Worm (Caenorhabditis elegans) whole organism, early embryonic: Measurements from ENCODE around the gene sdc-2.

Experiments used
- B0310.2 ChIP-seq: sonication (generic microtip); optimal IDR thresholded peaks from 2 replicates; lab custom pipeline; 2016; ENCODE audit warnings: mild to moderate bottlenecking, missing genetic modification characterization, missing compliant biosample characterization
- F13C5.2 ChIP-seq: sonication (generic microtip); optimal IDR thresholded peaks from 2 replicates; lab custom pipeline; 2017; ENCODE audit warnings: mild to moderate bottlenecking, missing genetic modification characterization, inconsistent platforms, missing compliant biosample characterization
- aly-1 ChIP-seq: sonication (generic microtip); optimal IDR thresholded peaks from 2 replicates; lab custom pipeline; 2016; ENCODE audit warnings: missing genetic modification characterization, missing compliant biosample characterization
- ama-1 ChIP-seq: fragments of 150-350 bp; optimal IDR thresholded peaks from 2 replicates; lab custom pipeline; 2014
- ceh-13 ChIP-seq: fragments of 200-800 bp; sonication (Bioruptor generic); optimal IDR thresholded peaks from 2 replicates; lab custom pipeline; 2018; ENCODE audit warnings: mild to moderate bottlenecking, missing genetic modification characterization, missing compliant biosample characterization
- ceh-36 ChIP-seq: sonication (generic microtip); optimal IDR thresholded peaks from 2 replicates; lab custom pipeline; 2016; ENCODE audit warnings: missing genetic modification characterization, inconsistent platforms, missing compliant biosample characterization
- ets-7 ChIP-seq: sonication (generic microtip); optimal IDR thresholded peaks from 2 replicates; lab custom pipeline; 2016; ENCODE audit warnings: missing genotype, missing genetic modification characterization, missing compliant biosample characterization
- flt-1 ChIP-seq: fragments of 200-800 bp; sonication (Bioruptor generic); IDR thresholded peaks from 2 replicates; pipeline ENCODE4 v1.3.6; 2022; ENCODE audit warnings: missing genetic modification characterization, missing compliant biosample characterization
- hmbx-1 ChIP-seq: sonication (generic microtip); optimal IDR thresholded peaks from 2 replicates; lab custom pipeline; 2016; ENCODE audit warnings: mild to moderate bottlenecking, missing genetic modification characterization, missing compliant biosample characterization
- hmg-4 ChIP-seq: fragments of 200-800 bp; sonication (Bioruptor generic); optimal IDR thresholded peaks from 2 replicates; lab custom pipeline; 2018; ENCODE audit warnings: mild to moderate bottlenecking, missing genetic modification characterization, missing compliant biosample characterization
- hnd-1 ChIP-seq: sonication (generic microtip); optimal IDR thresholded peaks from 2 replicates; lab custom pipeline; 2016; ENCODE audit warnings: missing genetic modification characterization, missing compliant biosample characterization
- pes-1 ChIP-seq: fragments of 200-800 bp; sonication (Bioruptor generic); IDR thresholded peaks from 2 replicates; pipeline ENCODE4 v1.3.6; 2022; ENCODE audit warnings: missing genetic modification reagents, missing genetic modification characterization, missing compliant biosample characterization
- scrt-1 ChIP-seq: fragments of 200-800 bp; sonication (Bioruptor generic); IDR thresholded peaks from 2 replicates; pipeline ENCODE4 v1.3.6; 2022; ENCODE audit warnings: missing genetic modification characterization, missing compliant biosample characterization
- sea-1 ChIP-seq: fragments of 200-800 bp; sonication (Bioruptor generic); conservative IDR thresholded peaks from 2 replicates; pipeline ENCODE4 v1.3.6; 2022; ENCODE audit warnings: missing genetic modification characterization, missing compliant biosample characterization
- tbx-11 ChIP-seq: fragments of 200-800 bp; sonication (Bioruptor generic); IDR thresholded peaks from 2 replicates; pipeline ENCODE4 v1.3.6; 2022; ENCODE audit warnings: missing genetic modification characterization, missing compliant biosample characterization
- tbx-37 ChIP-seq: fragments of 200-800 bp; sonication (Bioruptor generic); conservative IDR thresholded peaks from 2 replicates; pipeline ENCODE4 v1.3.6; 2022; ENCODE audit warnings: missing genetic modification reagents, missing genetic modification characterization, missing compliant biosample characterization
- tra-4 ChIP-seq: sonication (generic microtip); optimal IDR thresholded peaks from 2 replicates; lab custom pipeline; 2017; ENCODE audit warnings: missing genetic modification characterization, missing compliant biosample characterization

Gene sdc-2

DNA sequence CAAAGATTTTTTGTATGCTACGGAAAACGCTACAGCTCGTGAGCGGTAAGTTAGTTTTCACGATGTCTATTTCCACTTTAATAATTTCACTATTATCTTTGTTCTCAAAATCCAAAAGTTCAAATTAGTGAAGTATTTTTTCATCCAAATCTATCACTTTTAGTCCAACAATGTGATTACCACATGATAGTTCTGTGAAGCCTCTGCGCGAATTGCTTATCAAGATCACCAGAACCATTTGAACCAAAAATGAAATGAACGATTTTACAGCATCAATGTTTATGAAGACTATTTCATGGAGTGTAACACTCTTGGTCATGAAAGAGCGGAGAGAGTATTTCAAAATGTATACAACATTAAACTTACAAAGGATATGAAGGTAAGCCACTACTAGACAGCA lies 11.9 kb downstream of the sdc-2 start:
- no peak for TF ChIP-seq flt-1 (GFP tag; lab: Robert Waterston, UW)
- TF ChIP-seq tbx-11, result no peak
- no peak for TF ChIP-seq ceh-36 (tag; lab: Kevin White, UChicago)
- TF ChIP-seq hmbx-1 (tag; lab: Kevin White, UChicago), result no peak
- no peak for TF ChIP-seq tra-4
- TF ChIP-seq pes-1, result no peak
- TF ChIP-seq ets-7 (tag; lab: Kevin White, UChicago), result no peak
- TF ChIP-seq sea-1 (GFP tag; lab: Robert Waterston, UW), result no peak
- no peak for TF ChIP-seq ama-1 (lab: Kevin White, UChicago)
- no peak for TF ChIP-seq ceh-13
- TF ChIP-seq tbx-37, result no peak
- no peak for TF ChIP-seq hnd-1 (tag; lab: Kevin White, UChicago)
- no peak for TF ChIP-seq F13C5.2
- no peak for TF ChIP-seq aly-1 (tag; lab: Kevin White, UChicago)
- no peak for TF ChIP-seq B0310.2 (tag; lab: Kevin White, UChicago)
- no peak for TF ChIP-seq hmg-4 (GFP tag; lab: Kevin White, UChicago)
- no peak for TF ChIP-seq scrt-1 (GFP tag; lab: Robert Waterston, UW)

DNA sequence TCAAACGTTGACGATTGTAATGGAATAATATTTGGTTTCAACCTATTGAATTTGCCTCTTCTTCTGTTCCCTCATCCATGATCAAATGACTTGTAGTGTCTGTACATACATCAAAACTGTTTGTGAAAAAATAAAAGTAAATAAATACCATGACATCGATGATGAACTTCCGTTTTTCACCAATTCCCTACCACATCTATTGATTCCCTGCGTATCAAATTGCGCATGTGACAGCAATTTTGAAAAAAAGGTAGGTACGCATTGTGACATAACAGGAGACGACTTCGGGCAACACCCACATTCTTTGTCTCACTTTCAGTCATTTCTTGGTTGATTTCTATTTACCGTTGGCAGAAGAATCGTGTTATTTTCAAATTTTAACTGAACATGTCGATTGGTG lies 13.9 kb downstream of the sdc-2 start, which contains the start of gene C35C5.9:
Gene C35C5.9, plus strand, starts transcription at position 161 of the 400 bp plus-strand sequence.
- TF ChIP-seq ceh-36 (tag; lab: Kevin White, UChicago) (no peak), sea-1 (GFP tag; lab: Robert Waterston, UW) (no peak), tbx-11 (no peak), scrt-1 (GFP tag; lab: Robert Waterston, UW) (no peak), F13C5.2 (no peak), ama-1 (lab: Kevin White, UChicago) (no peak), tra-4 (no peak), hmg-4 (GFP tag; lab: Kevin White, UChicago) (no peak), tbx-37 (no peak), ets-7 (tag; lab: Kevin White, UChicago) (no peak)

DNA sequence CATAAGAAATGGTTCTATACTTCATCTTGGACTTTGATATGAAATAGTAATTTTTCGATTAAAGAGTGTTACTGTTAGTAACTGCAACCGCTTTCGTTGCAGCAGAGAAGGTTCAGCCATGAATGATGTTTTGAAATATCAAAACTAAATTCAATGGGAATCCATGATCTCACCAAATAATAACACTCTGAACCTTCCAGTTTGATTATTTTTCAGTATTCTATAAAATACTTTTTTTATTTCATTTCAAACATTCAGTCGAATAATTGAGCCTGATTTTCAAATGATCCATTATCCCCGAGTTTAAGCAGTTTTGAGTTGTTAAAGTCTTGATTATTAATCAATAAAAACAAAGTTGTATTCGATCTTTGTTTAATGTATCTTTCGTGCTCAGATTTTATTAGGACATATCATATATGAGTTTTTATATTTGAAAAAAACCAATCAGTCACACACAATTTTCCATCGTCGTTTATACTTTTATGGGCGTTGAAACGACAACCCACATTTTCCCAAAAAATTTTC lies 14.8 kb downstream of the sdc-2 start, which contains the start of gene gcp-2.2:
Gene gcp-2.2, plus strand, starts transcription at position 475 of the 525 bp plus-strand sequence.
- TF ChIP-seq hmbx-1 (tag; lab: Kevin White, UChicago) (no peak), tra-4 (no peak), tbx-11 (no peak), scrt-1 (GFP tag; lab: Robert Waterston, UW) (no peak), hmg-4 (GFP tag; lab: Kevin White, UChicago) (no peak), B0310.2 (tag; lab: Kevin White, UChicago) (no peak), aly-1 (tag; lab: Kevin White, UChicago) (no peak), ama-1 (lab: Kevin White, UChicago) (no peak), tbx-37 (no peak), F13C5.2 (no peak), sea-1 (GFP tag; lab: Robert Waterston, UW) (no peak)

DNA sequence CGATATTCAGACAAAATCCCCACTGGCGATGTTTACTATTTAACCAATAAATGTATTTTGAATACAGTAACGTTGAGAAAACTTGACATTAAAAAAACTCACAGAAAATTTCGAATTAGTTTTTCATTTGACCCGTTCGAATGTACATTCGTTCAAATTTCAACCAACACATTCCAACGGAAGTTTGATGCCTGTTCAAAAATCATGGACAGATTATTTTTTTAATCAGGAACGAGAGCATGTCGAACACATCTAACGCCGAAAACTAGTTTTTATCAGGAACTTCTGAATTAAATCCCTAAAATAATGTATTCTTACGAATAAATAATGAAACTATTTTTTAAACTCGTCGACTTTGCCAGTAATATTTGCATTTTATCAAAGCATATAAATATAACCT lies 19.2 kb downstream of the sdc-2 start:
- TF ChIP-seq hnd-1 (tag; lab: Kevin White, UChicago) (no peak), F13C5.2 (no peak), ama-1 (lab: Kevin White, UChicago) (no peak), tbx-11 (no peak), hmg-4 (GFP tag; lab: Kevin White, UChicago) (no peak), ets-7 (tag; lab: Kevin White, UChicago) (no peak), hmbx-1 (tag; lab: Kevin White, UChicago) (no peak), pes-1 (no peak), flt-1 (GFP tag; lab: Robert Waterston, UW) (no peak), scrt-1 (GFP tag; lab: Robert Waterston, UW) (no peak), sea-1 (GFP tag; lab: Robert Waterston, UW) (no peak), tra-4 (no peak), ceh-13 (no peak), aly-1 (tag; lab: Kevin White, UChicago) (no peak), B0310.2 (tag; lab: Kevin White, UChicago) (no peak), tbx-37 (no peak), ceh-36 (tag; lab: Kevin White, UChicago) (no peak)

DNA sequence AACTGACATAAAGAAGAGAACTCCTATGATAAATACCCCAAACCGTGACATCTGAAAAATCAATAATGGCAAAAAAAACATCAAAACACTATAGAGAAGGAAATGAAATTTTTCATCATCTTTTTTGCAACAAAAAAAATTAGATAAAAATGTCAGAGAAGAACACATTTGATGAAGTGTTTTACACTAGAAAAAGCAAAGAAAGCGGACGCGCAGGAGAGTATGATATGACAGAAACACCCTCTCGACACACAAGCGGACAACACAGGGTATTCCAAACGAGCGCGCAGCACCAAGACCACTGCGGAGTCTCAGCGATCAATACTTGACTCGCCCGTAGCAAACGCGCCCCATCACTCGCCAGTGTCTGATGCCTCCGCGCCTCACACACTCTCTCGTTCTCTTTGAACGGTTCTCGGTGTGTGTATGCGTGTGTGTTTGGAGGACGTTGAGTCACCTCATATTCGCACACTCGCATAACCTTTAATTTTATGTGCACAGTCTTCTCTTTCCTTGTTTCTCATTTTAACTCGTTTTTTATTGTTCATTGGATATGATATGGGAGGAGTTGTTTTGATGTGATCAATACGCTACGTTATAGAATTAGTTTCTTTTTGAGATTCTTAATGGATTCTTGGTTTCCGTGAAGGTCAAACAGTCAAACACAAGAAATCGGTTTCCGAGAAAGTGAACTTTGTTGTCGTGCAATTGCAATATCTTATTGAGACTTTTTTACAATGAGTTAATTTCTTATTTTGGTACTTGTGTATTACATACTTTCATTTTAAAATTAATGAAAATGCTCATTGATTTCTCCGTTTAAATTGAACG lies 24.2 kb downstream of the sdc-2 start, which contains the start of gene selt-1.1:
Gene selt-1.1, minus strand, starts transcription at position 51 of the 831 bp plus-strand sequence.
- TF ChIP-seq aly-1 (tag; lab: Kevin White, UChicago) (peak; percentile 37), pes-1 (no peak), ceh-13 (no peak), hmbx-1 (tag; lab: Kevin White, UChicago) (no peak), flt-1 (GFP tag; lab: Robert Waterston, UW) (no peak), ceh-36 (tag; lab: Kevin White, UChicago) (no peak), hnd-1 (tag; lab: Kevin White, UChicago) (no peak), B0310.2 (tag; lab: Kevin White, UChicago) (no peak), hmg-4 (GFP tag; lab: Kevin White, UChicago) (peak; percentile 76), scrt-1 (GFP tag; lab: Robert Waterston, UW) (no peak), sea-1 (GFP tag; lab: Robert Waterston, UW) (0 out of 2 replicates have a peak, but pooled peaks have one; percentile 52), F13C5.2 (peak; percentile 21), tbx-37 (no peak), ama-1 (lab: Kevin White, UChicago) (no peak)

DNA sequence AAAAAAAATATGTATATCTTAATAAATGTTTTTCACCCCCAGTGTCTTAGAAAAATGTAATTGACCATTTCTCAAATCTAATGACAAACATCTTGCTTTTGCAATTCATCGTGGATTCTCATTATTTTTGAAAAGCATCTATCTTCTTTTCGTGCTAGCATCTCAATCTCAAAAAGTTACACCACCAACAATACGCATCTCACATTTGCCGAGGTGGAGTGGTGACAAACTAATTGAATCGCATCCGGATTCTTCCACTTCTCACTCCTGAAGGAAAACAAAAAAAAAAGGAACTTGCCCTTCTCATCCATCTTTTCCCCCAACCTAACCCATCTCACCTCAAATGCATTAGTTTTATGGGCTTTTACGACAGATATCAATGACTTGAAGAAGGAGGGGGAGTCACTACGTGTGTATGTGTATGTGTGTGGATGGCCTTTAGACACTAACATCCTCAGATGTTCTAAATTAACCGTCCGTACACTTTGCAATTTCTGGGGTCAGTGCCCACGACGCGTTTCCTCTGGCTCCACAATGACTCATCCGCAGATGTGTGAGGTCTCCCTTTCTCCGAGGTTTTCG lies 25.0 kb downstream of the sdc-2 start:
- TF ChIP-seq B0310.2 (tag; lab: Kevin White, UChicago) (no peak), aly-1 (tag; lab: Kevin White, UChicago) (no peak), pes-1 (no peak), tbx-11 (no peak), ets-7 (tag; lab: Kevin White, UChicago) (no peak), hmg-4 (GFP tag; lab: Kevin White, UChicago) (no peak), hnd-1 (tag; lab: Kevin White, UChicago) (no peak), sea-1 (GFP tag; lab: Robert Waterston, UW) (no peak), hmbx-1 (tag; lab: Kevin White, UChicago) (no peak), scrt-1 (GFP tag; lab: Robert Waterston, UW) (no peak), F13C5.2 (no peak), tbx-37 (no peak), flt-1 (GFP tag; lab: Robert Waterston, UW) (no peak), ceh-13 (no peak), ama-1 (lab: Kevin White, UChicago) (no peak), ceh-36 (tag; lab: Kevin White, UChicago) (no peak), tra-4 (no peak)
